Worm (Caenorhabditis elegans) whole organism, L1 larva: ENCODE data around the gene F29A7.8.
A peak's percentile ranks its signal among the peaks of the same experiment; 100 is the strongest.

Experiments used
- C04F5.9 ChIP-seq: sonication (generic microtip); optimal IDR thresholded peaks from 2 replicates; lab custom pipeline; 2016; ENCODE audit warnings: missing genetic modification characterization, missing compliant biosample characterization
- C34B4.2 ChIP-seq: sonication (generic microtip); optimal IDR thresholded peaks from 2 replicates; lab custom pipeline; 2017; ENCODE audit warnings: mild to moderate bottlenecking, missing genetic modification characterization, missing compliant biosample characterization
- F16B12.6 ChIP-seq: fragments of 150-350 bp; optimal IDR thresholded peaks from 2 replicates; lab custom pipeline; 2014; ENCODE audit warnings: missing biosample characterization, missing genetic modification characterization
- Y116A8C.19 ChIP-seq: sonication (generic microtip); optimal IDR thresholded peaks from 2 replicates; lab custom pipeline; 2016; ENCODE audit warnings: missing compliant biosample characterization, missing genetic modification characterization, borderline replicate concordance
- aly-2 ChIP-seq: fragments of 150-350 bp; optimal IDR thresholded peaks from 2 replicates; lab custom pipeline; 2014; ENCODE audit warnings: missing biosample characterization, missing genetic modification characterization
- ama-1 ChIP-seq: fragments of 150-350 bp; optimal IDR thresholded peaks from 2 replicates; lab custom pipeline; 2014
- ceh-63 ChIP-seq: fragments of 200-800 bp; sonication (Bioruptor generic); optimal IDR thresholded peaks from 2 replicates; lab custom pipeline; 2018; ENCODE audit warnings: mild to moderate bottlenecking, missing genetic modification characterization, missing compliant biosample characterization
- ceh-90 ChIP-seq: sonication (generic microtip); optimal IDR thresholded peaks from 2 replicates; lab custom pipeline; 2016; ENCODE audit warnings: missing genetic modification characterization, missing compliant biosample characterization
- ces-1 ChIP-seq: fragments of 150-350 bp; optimal IDR thresholded peaks from 2 replicates; lab custom pipeline; 2014; ENCODE audit warnings: missing biosample characterization, missing genetic modification reagents, missing genetic modification characterization
- dsc-1 ChIP-seq: sonication (generic microtip); optimal IDR thresholded peaks from 2 replicates; lab custom pipeline; 2016; ENCODE audit warnings: mild to moderate bottlenecking, missing genetic modification characterization, missing compliant biosample characterization
- efl-3 ChIP-seq: fragments of 200-800 bp; sonication (Bioruptor generic); optimal IDR thresholded peaks from 2 replicates; lab custom pipeline; 2018; ENCODE audit warnings: mild to moderate bottlenecking, missing genetic modification characterization, missing compliant biosample characterization
- egl-13 ChIP-seq: sonication (generic microtip); optimal IDR thresholded peaks from 2 replicates; lab custom pipeline; 2016; ENCODE audit warnings: missing genotype, missing genetic modification reagents, missing genetic modification characterization, missing compliant biosample characterization
- elt-2 ChIP-seq: sonication (generic microtip); optimal IDR thresholded peaks from 2 replicates; lab custom pipeline; 2016; ENCODE audit warnings: missing genetic modification characterization, mild to moderate bottlenecking, inconsistent platforms, missing compliant biosample characterization, missing genetic modification reagents
- elt-3 ChIP-seq, 6 experiments: fragments of 150-350 bp in 1 of 6; sonication (generic microtip); optimal IDR thresholded peaks; 2 replicates each; lab custom pipeline; 2017 to 2018; ENCODE audit warnings: missing biosample characterization in 6 of 6, missing genetic modification characterization in 6 of 6, inconsistent platforms in 1 of 6
- fkh-8 ChIP-seq: sonication (generic microtip); optimal IDR thresholded peaks from 2 replicates; lab custom pipeline; 2016; ENCODE audit warnings: mild to moderate bottlenecking, missing genetic modification characterization, missing compliant biosample characterization
- irx-1 ChIP-seq: sonication (generic microtip); optimal IDR thresholded peaks from 2 replicates; lab custom pipeline; 2016; ENCODE audit warnings: missing genetic modification characterization, missing compliant biosample characterization
- lin-13 ChIP-seq: fragments of 150-350 bp; optimal IDR thresholded peaks from 2 replicates; lab custom pipeline; 2014; ENCODE audit warnings: missing biosample characterization, missing genetic modification reagents, missing genetic modification characterization
- lin-14 ChIP-seq: fragments of 200-800 bp; sonication (Bioruptor generic); optimal IDR thresholded peaks from 2 replicates; lab custom pipeline; 2018; ENCODE audit warnings: mild to moderate bottlenecking, missing genetic modification characterization, moderate library complexity, missing compliant biosample characterization
- lin-39 ChIP-seq: fragments of 150-350 bp; optimal IDR thresholded peaks from 2 replicates; lab custom pipeline; 2014; ENCODE audit warnings: missing biosample characterization, missing genetic modification reagents, missing genetic modification characterization
- mab-9 ChIP-seq: fragments of 200-800 bp; sonication (Bioruptor generic); IDR thresholded peaks from 2 replicates; pipeline ENCODE4 v1.3.6; 2022; ENCODE audit warnings: missing genetic modification reagents, missing genetic modification characterization, missing compliant biosample characterization
- nhr-11 ChIP-seq: fragments of 150-350 bp; optimal IDR thresholded peaks from 2 replicates; lab custom pipeline; 2014; ENCODE audit warnings: missing biosample characterization, missing genetic modification characterization
- nhr-12 ChIP-seq: sonication (generic microtip); optimal IDR thresholded peaks from 2 replicates; lab custom pipeline; 2017; ENCODE audit warnings: missing biosample characterization, missing genetic modification characterization
- nhr-19 ChIP-seq: fragments of 200-800 bp; sonication (Bioruptor generic); conservative IDR thresholded peaks from 2 replicates; pipeline ENCODE4 v1.3.6; 2022; ENCODE audit warnings: missing genetic modification characterization, missing compliant biosample characterization
- nhr-47 ChIP-seq: sonication (generic microtip); optimal IDR thresholded peaks from 2 replicates; lab custom pipeline; 2016; ENCODE audit warnings: mild to moderate bottlenecking, missing genetic modification characterization, moderate library complexity, missing compliant biosample characterization
- nhr-77 ChIP-seq: fragments of 150-350 bp; optimal IDR thresholded peaks from 2 replicates; lab custom pipeline; 2014; ENCODE audit warnings: missing biosample characterization, missing genetic modification characterization
- nhr-84 ChIP-seq: sonication (generic microtip); optimal IDR thresholded peaks from 2 replicates; lab custom pipeline; 2017; ENCODE audit warnings: missing biosample characterization, missing genetic modification characterization
- nhr-85 ChIP-seq: sonication (generic microtip); peaks from one replicate; lab custom pipeline; 2016; ENCODE audit warnings: missing genetic modification characterization, inconsistent platforms, missing compliant biosample characterization
- pqm-1 ChIP-seq: sonication (generic microtip); optimal IDR thresholded peaks from 3 replicates; lab custom pipeline; 2017; ENCODE audit warnings: missing biosample characterization, missing genetic modification characterization
- rnt-1 ChIP-seq: sonication (generic microtip); optimal IDR thresholded peaks from 2 replicates; lab custom pipeline; 2016; ENCODE audit warnings: mild to moderate bottlenecking, missing genetic modification characterization, moderate library complexity, missing compliant biosample characterization
- skn-1 ChIP-seq: fragments of 150-350 bp; optimal IDR thresholded peaks from 2 replicates; lab custom pipeline; 2014; ENCODE audit warnings: missing biosample characterization, missing genetic modification characterization
- swsn-7 ChIP-seq: sonication (generic microtip); optimal IDR thresholded peaks from 2 replicates; lab custom pipeline; 2016; ENCODE audit warnings: missing genetic modification characterization, missing compliant biosample characterization
- tbx-2 ChIP-seq: sonication (generic microtip); optimal IDR thresholded peaks from 2 replicates; lab custom pipeline; 2016; ENCODE audit warnings: missing genetic modification characterization, missing compliant biosample characterization
- unc-130 ChIP-seq: fragments of 150-350 bp; optimal IDR thresholded peaks from 2 replicates; lab custom pipeline; 2017; ENCODE audit warnings: missing biosample characterization, missing genetic modification characterization, inconsistent platforms
- unc-30 ChIP-seq: sonication (generic microtip); optimal IDR thresholded peaks from 2 replicates; lab custom pipeline; 2017; ENCODE audit warnings: missing biosample characterization, missing genetic modification characterization
- vab-15 ChIP-seq: sonication (generic microtip); optimal IDR thresholded peaks from 2 replicates; lab custom pipeline; 2017; ENCODE audit warnings: missing genotype, mild to moderate bottlenecking, missing genetic modification characterization, missing compliant biosample characterization
- xbp-1 ChIP-seq: sonication (generic microtip); optimal IDR thresholded peaks from 2 replicates; lab custom pipeline; 2016; ENCODE audit warnings: missing genetic modification characterization, missing compliant biosample characterization
- zag-1 ChIP-seq: fragments of 150-350 bp; optimal IDR thresholded peaks from 2 replicates; lab custom pipeline; 2014; ENCODE audit warnings: missing biosample characterization, missing genetic modification characterization
- ztf-11 ChIP-seq, 2 experiments: sonication (generic microtip); optimal IDR thresholded peaks; 2 replicates each; lab custom pipeline; 2016 to 2017; ENCODE audit warnings: missing genetic modification characterization in 2 of 2, missing biosample characterization in 1 of 2, missing compliant biosample characterization in 1 of 2

Gene F29A7.8

ce11 chrII:2773534-2773933 is 15.7 kb upstream of the F29A7.8 start, which contains the start of gene sdz-9:
Gene sdz-9 (minus strand): TSS chrII:2773634.
- TF ChIP-seq mab-9 (GFP tag; lab: Robert Waterston, UW), result no peak
- TF ChIP-seq pqm-1 (tag; lab: Kevin White, UChicago), result no peak
- no peak for TF ChIP-seq lin-39 (tag; lab: Kevin White, UChicago)
- no peak for TF ChIP-seq irx-1 (tag; lab: Kevin White, UChicago)
- TF ChIP-seq unc-30 (tag; lab: Kevin White, UChicago), result no peak
- TF ChIP-seq ceh-90 (tag; lab: Kevin White, UChicago), result no peak
- TF ChIP-seq vab-15, result no peak
- no peak for TF ChIP-seq nhr-12
- no peak for TF ChIP-seq F16B12.6 (tag; lab: Kevin White, UChicago)
- TF ChIP-seq zag-1, result no peak
- no peak for TF ChIP-seq egl-13 (tag; lab: Kevin White, UChicago)
- TF ChIP-seq ceh-63, result no peak

DNA sequence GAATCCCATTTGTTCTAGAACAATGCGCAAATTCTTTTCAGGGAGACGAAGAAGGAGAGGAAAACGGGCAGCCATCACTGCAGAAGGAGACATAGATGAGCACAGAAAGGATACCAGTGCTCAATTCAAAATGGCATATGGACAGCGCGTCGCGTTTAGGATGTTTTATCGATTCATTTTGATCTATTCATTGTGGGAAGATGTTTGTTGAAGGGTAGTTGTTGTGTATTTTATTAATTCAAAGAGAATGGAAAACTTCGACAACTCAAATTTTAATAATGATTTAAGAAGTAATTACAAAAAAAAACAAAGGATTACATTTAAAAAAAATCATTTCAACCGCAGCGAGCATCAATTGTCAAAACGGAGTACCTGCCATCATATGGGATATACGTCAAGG is 14.3 kb upstream of the F29A7.8 start, which contains the start of gene sdz-10:
sdz-10 (minus strand) TSS at position 101 of the 400 bp plus-strand sequence.
- TF ChIP-seq F16B12.6 (tag; lab: Kevin White, UChicago), result no peak
- no peak for TF ChIP-seq mab-9 (GFP tag; lab: Robert Waterston, UW)
- TF ChIP-seq swsn-7, result no peak
- TF ChIP-seq C34B4.2 (tag; lab: Kevin White, UChicago), result no peak
- no peak for TF ChIP-seq nhr-85 (tag; lab: Kevin White, UChicago)
- TF ChIP-seq ztf-11 (tag; optimal IDR thresholded peaks at IDR 0.05; lab: Kevin White, UChicago), result no peak
- TF ChIP-seq fkh-8 (tag; lab: Kevin White, UChicago), result no peak
- TF ChIP-seq elt-2, result no peak
- no peak for TF ChIP-seq elt-3 (tag; optimal IDR thresholded peaks at IDR 0.05; lab: Kevin White, UChicago)
- no peak for TF ChIP-seq nhr-12
- no peak for TF ChIP-seq nhr-47 (tag; lab: Kevin White, UChicago)
- no peak for TF ChIP-seq tbx-2 (tag; lab: Kevin White, UChicago)
- no peak for TF ChIP-seq ceh-63
- TF ChIP-seq unc-130 (tag; lab: Kevin White, UChicago), result no peak
- no peak for TF ChIP-seq xbp-1 (tag; lab: Kevin White, UChicago)
- TF ChIP-seq, all 84 proteins: peak for 0

DNA sequence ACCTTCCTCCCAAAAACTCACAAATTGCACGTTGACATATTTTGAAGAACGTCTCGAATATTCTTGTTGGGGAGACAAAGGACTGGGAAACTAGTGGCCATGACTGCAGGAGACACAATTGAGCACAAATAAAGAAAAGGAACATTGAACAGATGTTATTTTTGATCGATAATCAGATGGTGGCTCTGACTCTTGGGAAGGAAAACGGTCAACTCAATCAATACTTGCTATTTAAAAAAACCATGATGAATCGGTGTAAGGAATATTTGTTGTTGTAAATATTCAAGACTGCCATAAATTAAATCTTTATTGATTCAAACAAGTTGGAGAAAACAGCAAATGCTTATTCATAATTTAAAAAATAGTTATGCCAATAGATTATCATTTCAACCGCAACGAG is 12.9 kb upstream of the F29A7.8 start, which contains the start of gene fbxb-105:
fbxb-105 (minus strand) TSS at position 101 of the 400 bp plus-strand sequence.
- no peak for TF ChIP-seq C04F5.9 (tag; lab: Kevin White, UChicago)

DNA sequence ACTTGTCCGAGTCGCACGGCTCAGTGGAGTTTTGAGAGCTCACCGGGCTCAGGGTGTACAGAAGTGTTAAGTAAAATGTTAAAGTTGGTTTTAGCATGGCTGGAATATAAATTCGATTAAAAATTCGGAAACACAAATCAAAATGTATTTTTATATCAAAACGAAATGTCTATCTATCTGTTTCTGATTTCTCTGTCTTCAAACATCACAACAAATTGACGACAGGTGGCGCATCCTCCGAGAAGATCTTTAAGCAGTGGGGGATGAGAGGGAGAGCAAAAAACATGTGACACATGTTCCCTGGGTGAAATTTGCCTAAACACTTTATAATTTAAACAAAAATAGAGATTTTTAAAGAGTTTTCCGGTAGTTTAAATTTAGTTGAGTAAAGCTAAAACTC is 11.2 kb upstream of the F29A7.8 start, which contains the start of gene F08D12.7:
F08D12.7 (minus strand) TSS at position 101 of the 400 bp plus-strand sequence.
- TF ChIP-seq rnt-1 (tag; lab: Kevin White, UChicago), result peak; percentile 8
- no peak for TF ChIP-seq nhr-11 (tag; lab: Kevin White, UChicago)
- TF ChIP-seq, all 84 proteins: peak for 1

DNA sequence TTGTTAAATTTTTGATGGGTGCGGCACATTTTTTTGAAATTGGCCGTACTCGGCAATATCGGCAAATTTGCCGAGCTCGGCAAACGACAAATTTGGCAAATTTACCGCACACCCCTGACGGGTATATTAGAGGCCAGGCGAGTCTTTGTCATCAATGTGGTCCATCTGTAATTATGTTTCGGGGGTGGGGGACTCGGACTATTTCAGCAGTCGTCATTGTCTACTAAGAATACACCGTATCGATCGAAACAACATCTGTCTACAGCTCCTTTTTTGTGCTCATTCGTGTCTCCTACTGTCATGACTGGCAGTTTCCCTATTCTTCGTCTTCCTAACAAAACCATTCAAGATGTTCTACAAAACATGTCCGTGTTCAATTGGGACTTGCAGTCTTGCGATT is 8.5 kb upstream of the F29A7.8 start, which contains the start of gene F08D12.15:
F08D12.15 (plus strand) TSS at position 301 of the 400 bp plus-strand sequence.
- TF ChIP-seq ama-1 (lab: Kevin White, UChicago) (no peak), lin-14 (GFP tag; lab: Kevin White, UChicago) (no peak), pqm-1 (tag; lab: Kevin White, UChicago) (no peak), xbp-1 (tag; lab: Kevin White, UChicago) (no peak), nhr-84 (tag; lab: Kevin White, UChicago) (no peak), lin-39 (tag; lab: Kevin White, UChicago) (no peak), efl-3 (no peak), nhr-12 (no peak), nhr-19 (GFP tag; lab: Robert Waterston, UW) (no peak), ces-1 (GFP tag; lab: Kevin White, UChicago) (no peak), dsc-1 (tag; lab: Kevin White, UChicago) (no peak), zag-1 (no peak), Y116A8C.19 (tag; lab: Kevin White, UChicago) (no peak), egl-13 (tag; lab: Kevin White, UChicago) (no peak), nhr-77 (tag; lab: Kevin White, UChicago) (no peak), skn-1 (tag; lab: Kevin White, UChicago) (no peak), vab-15 (no peak), aly-2 (tag; lab: Kevin White, UChicago) (no peak), ceh-63 (no peak), lin-13 (GFP tag; lab: Kevin White, UChicago) (no peak)
